Worm (Caenorhabditis elegans): ENCODE results near the gene F59A1.11.

Gene F59A1.11

DNA sequence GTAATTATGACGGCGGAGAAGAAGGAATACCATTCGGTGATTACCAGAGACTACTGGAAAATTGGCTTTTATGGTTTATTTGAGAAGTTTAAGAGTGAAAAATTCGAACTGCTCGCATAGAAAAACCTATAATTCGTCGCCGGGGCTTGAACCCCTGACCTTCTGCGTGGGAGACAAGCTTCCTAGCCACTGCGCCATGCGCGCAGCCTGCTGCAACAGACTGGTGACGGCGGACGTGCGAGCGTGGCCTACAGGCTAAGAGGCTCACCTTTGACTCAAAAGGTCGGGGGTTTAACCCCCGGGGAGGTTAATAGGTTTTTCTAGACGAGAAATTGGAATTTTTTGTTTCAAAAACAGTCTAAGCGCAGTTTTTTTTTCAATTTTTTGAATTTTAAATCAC lies 1.4 kb downstream of the F59A1.11 start (continued):
- no peak for TF ChIP-seq dox-1 (GFP tag; IDR thresholded peaks at IDR 0.05)
- no peak for TF ChIP-seq somi-1 (GFP tag; optimal IDR thresholded peaks at IDR 0.05)
- no peak for TF ChIP-seq Y67H2A.10 (GFP tag; conservative IDR thresholded peaks at IDR 0.05)
- no peak for TF ChIP-seq akir-1 (GFP tag; optimal IDR thresholded peaks at IDR 0.05)
- TF ChIP-seq C17E4.6 (GFP tag; IDR thresholded peaks at IDR 0.05), result no peak
- TF ChIP-seq snpc-3.4 (tag; optimal IDR thresholded peaks at IDR 0.05), result no peak
- TF ChIP-seq K12H6.12 (tag; optimal IDR thresholded peaks at IDR 0.05), result no peak
- TF ChIP-seq mxl-1 (tag; optimal IDR thresholded peaks at IDR 0.05), result no peak
- TF ChIP-seq tbx-9 (tag; optimal IDR thresholded peaks at IDR 0.05; ENCODE audit: borderline replicate concordance), result no peak
- TF ChIP-seq egrh-3 (GFP tag; IDR thresholded peaks at IDR 0.05), result no peak; the same call in 1 of the 2 replicates
- no peak for TF ChIP-seq lin-26 (GFP tag; IDR thresholded peaks at IDR 0.05)
- no peak for TF ChIP-seq ama-1 (optimal IDR thresholded peaks at IDR 0.05)
- TF ChIP-seq ama-1 (GFP tag; optimal IDR thresholded peaks at IDR 0.05), result no peak
- no peak for TF ChIP-seq F52B5.7 (tag; optimal IDR thresholded peaks at IDR 0.05)
- no peak for TF ChIP-seq F57C9.4 (tag; optimal IDR thresholded peaks at IDR 0.05)
- TF ChIP-seq pha-4 (tag; optimal IDR thresholded peaks at IDR 0.05), result no peak
- TF ChIP-seq dpff-1 (tag; optimal IDR thresholded peaks at IDR 0.05), result no peak
- TF ChIP-seq B0019.2 (GFP tag; conservative IDR thresholded peaks at IDR 0.05), result no peak

ce11 chrV:17662260-17662659 lies 3.5 kb downstream of the F59A1.11 start:
- no peak for TF ChIP-seq ekl-4 (GFP tag; IDR thresholded peaks at IDR 0.05)
- peak; percentile 41 for TF ChIP-seq atf-7 (tag; optimal IDR thresholded peaks at IDR 0.05)
- TF ChIP-seq snpc-4 (GFP tag; optimal IDR thresholded peaks at IDR 0.05), result no peak
- TF ChIP-seq snpc-4 (tag; optimal IDR thresholded peaks at IDR 0.05), result peak in 1 of 4 experiments; percentile 0
- TF ChIP-seq madf-8 (GFP tag; conservative IDR thresholded peaks at IDR 0.05), result no peak
- TF ChIP-seq nhr-80 (tag; optimal IDR thresholded peaks at IDR 0.05), result peak; percentile 87
- no peak for TF ChIP-seq dpl-1 (GFP tag; optimal IDR thresholded peaks at IDR 0.05)
- no peak for TF ChIP-seq ets-4 (GFP tag; optimal IDR thresholded peaks at IDR 0.05)
- TF ChIP-seq D2030.7 (GFP tag; IDR thresholded peaks at IDR 0.05), result no peak

ce11 chrV:17660003-17660402 lies 5.8 kb downstream of the F59A1.11 start, which contains the start of gene dgat-2:
dgat-2 (plus strand) TSS chrV:17660303.
- no peak for TF ChIP-seq rpc-1 (optimal IDR thresholded peaks at IDR 0.05)
- TF ChIP-seq rpc-1 (tag; optimal IDR thresholded peaks at IDR 0.05), result peak; percentile 10
- no peak for TF ChIP-seq nhr-90 (tag; optimal IDR thresholded peaks at IDR 0.05)

ce11 chrV:17659228-17659627 lies 6.6 kb downstream of the F59A1.11 start, which contains the start of gene fbxa-108:
fbxa-108 (minus strand) TSS chrV:17659385.
- no peak for TF ChIP-seq ceh-100 (GFP tag; IDR thresholded peaks at IDR 0.05)
- TF ChIP-seq lin-40 (tag; optimal IDR thresholded peaks at IDR 0.05), result no peak
- peak; percentile 33 for TF ChIP-seq madf-10 (tag; optimal IDR thresholded peaks at IDR 0.05)
- TF ChIP-seq lsy-27 (tag; optimal IDR thresholded peaks at IDR 0.05; ENCODE audit: borderline replicate concordance, insufficient read depth), result no peak
- peak; percentile 97 for TF ChIP-seq cebp-1 (GFP tag; IDR thresholded peaks at IDR 0.05)
- peak; percentile 97 for TF ChIP-seq cebp-1 (tag; optimal IDR thresholded peaks at IDR 0.05)
- no peak for TF ChIP-seq ama-1 (optimal IDR thresholded peaks at IDR 0.05)
- TF ChIP-seq ama-1 (GFP tag; optimal IDR thresholded peaks at IDR 0.05), result no peak
- no peak for TF ChIP-seq madf-3 (GFP tag; IDR thresholded peaks at IDR 0.05)
- no peak for TF ChIP-seq ztf-3 (GFP tag; optimal IDR thresholded peaks at IDR 0.05)
- no peak for TF ChIP-seq unc-130 (GFP tag; optimal IDR thresholded peaks at IDR 0.05)
- TF ChIP-seq F52B5.7 (tag; optimal IDR thresholded peaks at IDR 0.05), result no peak
- TF ChIP-seq pha-4 (tag; optimal IDR thresholded peaks at IDR 0.05), result peak; percentile 82
- TF ChIP-seq B0336.3 (GFP tag; IDR thresholded peaks at IDR 0.05), result peak; percentile 64
- no peak for TF ChIP-seq snpc-1.3 (tag; optimal IDR thresholded peaks at IDR 0.05; ENCODE audit: insufficient read depth)
- TF ChIP-seq F49E8.2 (tag; optimal IDR thresholded peaks at IDR 0.05; ENCODE audit: insufficient read depth), result no peak
- TF ChIP-seq ekl-4 (GFP tag; IDR thresholded peaks at IDR 0.05), result no peak
- TF ChIP-seq snpc-4 (GFP tag; optimal IDR thresholded peaks at IDR 0.05), result no peak
- TF ChIP-seq snpc-4 (tag; optimal IDR thresholded peaks at IDR 0.05), result peak in 3 of 4 experiments; percentile 45 to 71 (median 61)
- peak; percentile 9 for TF ChIP-seq F22D6.2 (tag; optimal IDR thresholded peaks at IDR 0.05)
- no peak for TF ChIP-seq K12H6.12 (tag; optimal IDR thresholded peaks at IDR 0.05)
- no peak for TF ChIP-seq let-526 (GFP tag; IDR thresholded peaks at IDR 0.05)
- TF ChIP-seq T07F8.4 (tag; optimal IDR thresholded peaks at IDR 0.05), result no peak
- no peak for TF ChIP-seq dpl-1 (GFP tag; optimal IDR thresholded peaks at IDR 0.05)
